Worm (Caenorhabditis elegans): Measurements from ENCODE around the gene lbp-1.

lbp-1 gene

ce11 chrX:3298582-3298981 lies 39.6 kb downstream of the lbp-1 start, which contains the start of gene K09C4.1:
TSS of gene K09C4.1 (plus strand) at chrX:3298882.
- TF ChIP-seq cebp-1 (GFP tag; IDR thresholded peaks at IDR 0.05) (no peak), cebp-1 (tag; optimal IDR thresholded peaks at IDR 0.05) (no peak), Y67H2A.10 (GFP tag; conservative IDR thresholded peaks at IDR 0.05) (no peak), hlh-26 (GFP tag; conservative IDR thresholded peaks at IDR 0.05) (no peak), F57C9.4 (tag; optimal IDR thresholded peaks at IDR 0.05) (no peak), him-1 (tag; optimal IDR thresholded peaks at IDR 0.05) (no peak), egl-18 (GFP tag; IDR thresholded peaks at IDR 0.05) (no peak), let-607 (tag; optimal IDR thresholded peaks at IDR 0.05) (no peak), attf-6 (GFP tag; IDR thresholded peaks at IDR 0.05) (no peak), F33H1.4 (GFP tag; IDR thresholded peaks at IDR 0.05) (no peak), ceh-79 (tag; optimal IDR thresholded peaks at IDR 0.05) (no peak), nfyb-1 (GFP tag; IDR thresholded peaks at IDR 0.05) (no peak), lin-40 (tag; optimal IDR thresholded peaks at IDR 0.05) (no peak), snpc-4 (GFP tag; optimal IDR thresholded peaks at IDR 0.05) (no peak), snpc-4 (tag; optimal IDR thresholded peaks at IDR 0.05) (no peak), Y53G8AR.9 (GFP tag; conservative IDR thresholded peaks at IDR 0.05) (no peak)

ce11 chrX:3300582-3300981 lies 41.6 kb downstream of the lbp-1 start:
- no peak for TF ChIP-seq hmg-20 (GFP tag; IDR thresholded peaks at IDR 0.05)
- no peak for TF ChIP-seq F22D6.2 (tag; optimal IDR thresholded peaks at IDR 0.05)
- TF ChIP-seq attf-5 (GFP tag; optimal IDR thresholded peaks at IDR 0.05), result no peak
- peak; percentile 64 for TF ChIP-seq nhr-80 (tag; optimal IDR thresholded peaks at IDR 0.05)
- TF ChIP-seq let-526 (GFP tag; IDR thresholded peaks at IDR 0.05), result no peak
- TF ChIP-seq let-607 (tag; optimal IDR thresholded peaks at IDR 0.05), result no peak
- peak; percentile 72 for TF ChIP-seq unc-62 (GFP tag; optimal IDR thresholded peaks at IDR 0.05)
- no peak for TF ChIP-seq mes-4 (tag; optimal IDR thresholded peaks at IDR 0.05)
- TF ChIP-seq nfya-2 (GFP tag; IDR thresholded peaks at IDR 0.05), result no peak
- no peak for TF ChIP-seq lin-40 (tag; optimal IDR thresholded peaks at IDR 0.05)

ce11 chrX:3301770-3302169 lies 42.8 kb downstream of the lbp-1 start, which contains the start of gene F11D5.5:
TSS of gene F11D5.5 (plus strand) at chrX:3302070.
- no peak for TF ChIP-seq ceh-40 (GFP tag; IDR thresholded peaks at IDR 0.05)
- no peak for TF ChIP-seq mxl-1 (tag; optimal IDR thresholded peaks at IDR 0.05)
- no peak for TF ChIP-seq ztf-22 (GFP tag; optimal IDR thresholded peaks at IDR 0.05)
- no peak for TF ChIP-seq ekl-4 (GFP tag; IDR thresholded peaks at IDR 0.05)
- no peak for TF ChIP-seq nfya-2 (GFP tag; IDR thresholded peaks at IDR 0.05)
- no peak for TF ChIP-seq mcd-1 (GFP tag; IDR thresholded peaks at IDR 0.05)
- TF ChIP-seq C17E4.6 (GFP tag; IDR thresholded peaks at IDR 0.05), result no peak
- TF ChIP-seq aptf-2 (GFP tag; conservative IDR thresholded peaks at IDR 0.05), result no peak

- TF ChIP-seq ztf-3 (GFP tag; optimal IDR thresholded peaks at IDR 0.05) (no peak), egl-44 (GFP tag; IDR thresholded peaks at IDR 0.05) (no peak), pbrm-1 (GFP tag; IDR thresholded peaks at IDR 0.05) (no peak), cebp-2 (GFP tag; IDR thresholded peaks at IDR 0.05) (no peak), F52B5.7 (tag; optimal IDR thresholded peaks at IDR 0.05) (no peak), Y53F4B.3 (GFP tag; IDR thresholded peaks at IDR 0.05) (no peak), bed-1 (GFP tag; IDR thresholded peaks at IDR 0.05) (no peak), F57C9.4 (tag; optimal IDR thresholded peaks at IDR 0.05) (no peak), ztf-26 (tag; optimal IDR thresholded peaks at IDR 0.05) (no peak), chd-7 (tag; optimal IDR thresholded peaks at IDR 0.05) (no peak), rec-8 (tag; optimal IDR thresholded peaks at IDR 0.05) (no peak), F10E7.11 (tag; optimal IDR thresholded peaks at IDR 0.05) (no peak), zfh-2 (GFP tag; conservative IDR thresholded peaks at IDR 0.05) (no peak)
Observed at ce11 chrX:3304068-3304467, 45.1 kb downstream of the lbp-1 start, which contains the start of gene F11D5.7. TSS of gene F11D5.7 (plus strand) at chrX:3304368.
